Fruit fly (Drosophila melanogaster) whole organism, embryonic: ENCODE measurements around the gene CG15480.
A peak's percentile ranks its signal among the peaks of the same experiment; 100 is the strongest.

ENCODE experiments used
- Abd-B ChIP-seq: fragments of 200-800 bp; sonication (Bioruptor generic); optimal IDR thresholded peaks from 2 replicates; lab custom pipeline; 2018; ENCODE audit warnings: missing biosample characterization, mild to moderate bottlenecking, missing genetic modification characterization, moderate library complexity
- B-H1 ChIP-seq: fragments of 200-800 bp; sonication (Bioruptor generic); IDR thresholded peaks from 3 replicates; pipeline ENCODE4 v1.3.6; 2022; ENCODE audit warnings: missing biosample characterization, missing genetic modification characterization
- Bgb ChIP-seq: fragments of 200-800 bp; sonication (Bioruptor generic); IDR thresholded peaks from 2 replicates; pipeline ENCODE4 v1.3.6; 2022; ENCODE audit warnings: missing biosample characterization, missing genetic modification characterization; ENCODE audit not compliant: partially characterized antibody
- BtbVII ChIP-seq: fragments of 200-800 bp; sonication (Bioruptor generic); optimal IDR thresholded peaks from 3 replicates; lab custom pipeline; 2017; ENCODE audit warnings: missing biosample characterization, mild to moderate bottlenecking, missing genetic modification characterization
- CG10321 ChIP-seq: fragments of 200-800 bp; sonication (Bioruptor generic); IDR thresholded peaks from 2 replicates; pipeline ENCODE4 v1.3.6; 2022; ENCODE audit warnings: missing biosample characterization, missing genetic modification characterization
- CG10565 ChIP-seq: fragments of 200-800 bp; sonication (Bioruptor generic); optimal IDR thresholded peaks from 3 replicates; lab custom pipeline; 2016; ENCODE audit warnings: missing biosample characterization, mild to moderate bottlenecking, missing genetic modification characterization
- CG10979 ChIP-seq: fragments of 200-800 bp; sonication (Bioruptor generic); optimal IDR thresholded peaks from 2 replicates; lab custom pipeline; 2018; ENCODE audit warnings: missing biosample characterization, mild to moderate bottlenecking, missing genetic modification characterization, moderate library complexity
- CG12659 ChIP-seq: fragments of 200-800 bp; sonication (Bioruptor generic); optimal IDR thresholded peaks from 3 replicates; lab custom pipeline; 2017; ENCODE audit warnings: mild to moderate bottlenecking, missing biosample characterization, missing genetic modification reagents, missing genetic modification characterization
- CG12942 ChIP-seq: fragments of 200-800 bp; sonication (Bioruptor generic); optimal IDR thresholded peaks from 3 replicates; lab custom pipeline; 2016; ENCODE audit warnings: missing biosample characterization, missing genetic modification characterization
- CG13424 ChIP-seq: fragments of 200-800 bp; sonication (Bioruptor generic); optimal IDR thresholded peaks from 2 replicates; lab custom pipeline; 2019; ENCODE audit warnings: missing biosample characterization, mild to moderate bottlenecking, missing genetic modification characterization, moderate library complexity
- CG14860 ChIP-seq: fragments of 200-800 bp; sonication (Bioruptor generic); IDR thresholded peaks from 3 replicates; pipeline ENCODE4 v1.3.6; 2022; ENCODE audit warnings: missing biosample characterization, missing genetic modification characterization; ENCODE audit not compliant: partially characterized antibody
- CG15073 ChIP-seq: fragments of 200-800 bp; sonication (Bioruptor generic); optimal IDR thresholded peaks from 2 replicates; lab custom pipeline; 2016; ENCODE audit warnings: missing biosample characterization, missing genetic modification characterization
- CG15514 ChIP-seq: fragments of 200-800 bp; sonication (Bioruptor generic); optimal IDR thresholded peaks from 3 replicates; lab custom pipeline; 2017; ENCODE audit warnings: missing biosample characterization, missing genetic modification characterization, mild to moderate bottlenecking, moderate library complexity, missing genetic modification reagents
- CG17328 ChIP-seq: fragments of 200-800 bp; sonication (Bioruptor generic); IDR thresholded peaks from 2 replicates; pipeline ENCODE4 v1.3.6; 2022; ENCODE audit warnings: missing biosample characterization, missing genetic modification characterization
- CG2199 ChIP-seq: fragments of 200-800 bp; sonication (Bioruptor generic); IDR thresholded peaks from 3 replicates; pipeline ENCODE4 v1.3.6; 2022; ENCODE audit warnings: missing biosample characterization, missing genetic modification characterization
- CG32767 ChIP-seq: fragments of 200-800 bp; sonication (Bioruptor generic); IDR thresholded peaks from 2 replicates; pipeline ENCODE4 v1.3.6; 2022; ENCODE audit warnings: missing biosample characterization, missing genetic modification characterization
- CG43689 ChIP-seq: fragments of 200-800 bp; sonication (Bioruptor generic); IDR thresholded peaks from 2 replicates; pipeline ENCODE4 v1.3.6; 2022; ENCODE audit warnings: missing biosample characterization, missing genetic modification characterization
- CG4854 ChIP-seq: fragments of 200-800 bp; sonication (Bioruptor generic); optimal IDR thresholded peaks from 2 replicates; lab custom pipeline; 2016; ENCODE audit warnings: missing biosample characterization, missing genetic modification characterization, inconsistent platforms
- CG6654 ChIP-seq: fragments of 200-800 bp; sonication (Bioruptor generic); optimal IDR thresholded peaks from 2 replicates; lab custom pipeline; 2017; ENCODE audit warnings: missing biosample characterization, mild to moderate bottlenecking, missing genetic modification characterization
- CG7839 ChIP-seq: fragments of 200-800 bp; sonication (Bioruptor generic); optimal IDR thresholded peaks from 3 replicates; lab custom pipeline; 2018; ENCODE audit warnings: missing biosample characterization, mild to moderate bottlenecking, missing genetic modification characterization, moderate library complexity
- Chrac-16 ChIP-seq: fragments of 200-800 bp; sonication (Bioruptor generic); optimal IDR thresholded peaks from 3 replicates; lab custom pipeline; 2016; ENCODE audit warnings: missing biosample characterization, missing genetic modification characterization
- Deaf1 ChIP-seq: fragments of 200-800 bp; optimal IDR thresholded peaks from 3 replicates; lab custom pipeline; 2019; ENCODE audit warnings: missing biosample characterization, mild to moderate bottlenecking, missing genetic modification characterization, moderate library complexity
- Fer2 ChIP-seq: fragments of 200-800 bp; sonication (Bioruptor generic); optimal IDR thresholded peaks from 2 replicates; lab custom pipeline; 2018; ENCODE audit warnings: missing biosample characterization, mild to moderate bottlenecking, missing genetic modification characterization, moderate library complexity
- HLH4C ChIP-seq: fragments of 200-800 bp; sonication (Bioruptor generic); IDR thresholded peaks from 3 replicates; pipeline ENCODE4 v1.3.6; 2022; ENCODE audit warnings: missing biosample characterization, missing genetic modification characterization; ENCODE audit not compliant: partially characterized antibody
- Max ChIP-seq: fragments of 200-800 bp; sonication (Bioruptor generic); optimal IDR thresholded peaks from 2 replicates; lab custom pipeline; 2016; ENCODE audit warnings: missing biosample characterization, mild to moderate bottlenecking, missing genetic modification characterization
- Med ChIP-seq: fragments of 200-800 bp; sonication (Bioruptor generic); peaks from one replicate; lab custom pipeline; 2016; ENCODE audit warnings: missing biosample characterization, missing genetic modification characterization, mild to moderate bottlenecking, inconsistent platforms, moderate library complexity
- Optix ChIP-seq: fragments of 200-800 bp; sonication (Bioruptor generic); IDR thresholded peaks from 3 replicates; pipeline ENCODE4 v1.3.6; 2022; ENCODE audit warnings: missing biosample characterization, missing genetic modification characterization
- Rx ChIP-seq: fragments of 200-800 bp; sonication (Bioruptor generic); IDR thresholded peaks from 2 replicates; pipeline ENCODE4 v1.3.6; 2022; ENCODE audit warnings: missing biosample characterization, missing genetic modification characterization
- ato ChIP-seq: fragments of 200-800 bp; sonication (Bioruptor generic); IDR thresholded peaks from 2 replicates; pipeline ENCODE4 v1.3.6; 2022; ENCODE audit warnings: missing biosample characterization, missing genetic modification characterization; ENCODE audit not compliant: partially characterized antibody
- bcd ChIP-seq: fragments of 200-800 bp; sonication (Bioruptor generic); optimal IDR thresholded peaks from 2 replicates; lab custom pipeline; 2017; ENCODE audit warnings: missing biosample characterization, mild to moderate bottlenecking, missing genetic modification characterization
- chinmo ChIP-seq: fragments of 200-800 bp; sonication (Bioruptor generic); IDR thresholded peaks from 4 replicates; pipeline ENCODE4 v1.3.6; 2022; ENCODE audit warnings: missing biosample characterization, missing genetic modification characterization; ENCODE audit not compliant: partially characterized antibody
- croc ChIP-seq: fragments of 200-800 bp; sonication (Bioruptor generic); conservative IDR thresholded peaks from 3 replicates; pipeline ENCODE4 v1.3.6; 2022; ENCODE audit warnings: missing biosample characterization, missing genetic modification characterization
- crp ChIP-seq, 2 experiments: fragments of 200-800 bp; sonication (Bioruptor generic); optimal IDR thresholded peaks; 2 replicates in 1 of 2; 3 replicates in 1 of 2; lab custom pipeline; 2017; ENCODE audit warnings: missing biosample characterization in 2 of 2, missing genetic modification characterization in 2 of 2, mild to moderate bottlenecking in 1 of 2, moderate library complexity in 1 of 2
- dm ChIP-seq: fragments of 200-800 bp; sonication (Bioruptor generic); optimal IDR thresholded peaks from 3 replicates; lab custom pipeline; 2016; ENCODE audit warnings: missing biosample characterization, missing genetic modification characterization
- gsb ChIP-seq: fragments of 200-800 bp; sonication (Bioruptor generic); IDR thresholded peaks from 2 replicates; pipeline ENCODE4 v1.3.6; 2022; ENCODE audit warnings: missing biosample characterization, missing genetic modification characterization
- insv ChIP-seq, 2 experiments: fragments of 200-800 bp; sonication (Bioruptor generic); optimal IDR thresholded peaks; 3 replicates each; lab custom pipeline; 2016 to 2018; ENCODE audit warnings: missing biosample characterization in 2 of 2, missing genetic modification characterization in 2 of 2
- jumu ChIP-seq: fragments of 200-800 bp; sonication (Bioruptor generic); optimal IDR thresholded peaks from 3 replicates; lab custom pipeline; 2016; ENCODE audit warnings: missing biosample characterization, missing genetic modification characterization
- knrl ChIP-seq: fragments of 200-800 bp; sonication (Bioruptor generic); IDR thresholded peaks from 3 replicates; pipeline ENCODE4 v1.3.6; 2022; ENCODE audit warnings: missing biosample characterization, missing genetic modification characterization; ENCODE audit not compliant: partially characterized antibody
- pros ChIP-seq: fragments of 200-800 bp; sonication (Bioruptor generic); optimal IDR thresholded peaks from 3 replicates; lab custom pipeline; 2019; ENCODE audit warnings: missing biosample characterization, mild to moderate bottlenecking, missing genetic modification characterization, moderate library complexity
- sens ChIP-seq: fragments of 200-800 bp; sonication (Bioruptor generic); peaks from one replicate; lab custom pipeline; 2016; ENCODE audit warnings: missing biosample characterization, missing genetic modification characterization
- trem ChIP-seq: fragments of 200-800 bp; optimal IDR thresholded peaks from 3 replicates; lab custom pipeline; 2019; ENCODE audit warnings: missing biosample characterization, mild to moderate bottlenecking, missing genetic modification characterization, moderate library complexity
- zen ChIP-seq: fragments of 200-800 bp; sonication (Bioruptor generic); optimal IDR thresholded peaks from 3 replicates; lab custom pipeline; 2018; ENCODE audit warnings: missing biosample characterization, mild to moderate bottlenecking, missing genetic modification characterization, moderate library complexity

Gene CG15480

dm6 chr2L:13245855-13246645 is 21.0 kb upstream of the CG15480 start, which contains the start of gene CG16820:
Gene CG16820, plus strand, starts transcription at chr2L:13246232.
- TF ChIP-seq CG15514 (GFP tag; lab: Kevin White, UChicago) (peak; percentile 96), CG6654 (peak; percentile 54), Deaf1 (tag; lab: Kevin White, UChicago) (peak; percentile 93), chinmo (GFP tag; lab: Robert Waterston, UW) (peak; percentile 56; the same call in 1 of the 4 replicates), ato (no peak)

dm6 chr2L:13244759-13245308 is 19.8 kb upstream of the CG15480 start:
- no peak for TF ChIP-seq knrl (GFP tag; lab: Robert Waterston, UW)
- TF ChIP-seq gsb (GFP tag; lab: Robert Waterston, UW), result no peak
- TF ChIP-seq dm (GFP tag; lab: Kevin White, UChicago), result no peak
- TF ChIP-seq Max, result no peak
- TF ChIP-seq pros, result peak; percentile 95
- TF ChIP-seq CG10321 (GFP tag; lab: Robert Waterston, UW), result no peak
- TF ChIP-seq CG12659, result no peak
- no peak for TF ChIP-seq crp (GFP tag; optimal IDR thresholded peaks at IDR 0.05; lab: Kevin White, UChicago)
- TF ChIP-seq croc (GFP tag; lab: Robert Waterston, UW), result no peak
- TF ChIP-seq CG4854, result no peak
- TF ChIP-seq CG2199 (GFP tag; lab: Robert Waterston, UW), result peak; percentile 69; the same call in 1 of the 3 replicates
- TF ChIP-seq zen (tag; lab: Kevin White, UChicago), result peak; percentile 10
- peak; percentile 60 for TF ChIP-seq Med
- 0 out of 2 replicates have a peak, but pooled peaks have one; percentile 14 for TF ChIP-seq CG17328 (GFP tag; lab: Robert Waterston, UW)
- TF ChIP-seq sens (GFP tag; lab: Kevin White, UChicago), result peak; percentile 81

DNA sequence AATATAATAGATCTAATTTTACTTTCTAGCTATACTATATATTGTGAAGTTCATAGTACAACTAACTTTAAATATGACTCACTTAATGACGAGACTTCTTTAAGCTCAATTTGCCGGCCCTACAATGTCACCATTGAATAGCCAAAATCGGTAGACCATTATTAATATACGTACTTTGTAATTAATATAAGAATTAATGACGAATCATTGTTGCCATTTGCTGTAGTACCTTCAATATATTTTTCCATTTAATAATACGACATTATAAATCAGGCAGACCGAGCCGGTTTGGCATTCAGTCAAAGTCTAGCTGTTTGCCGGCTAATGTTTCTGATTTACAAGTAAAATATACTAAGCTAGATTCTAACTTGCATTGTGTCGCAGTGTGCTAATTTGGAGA is 14.6 kb upstream of the CG15480 start, which contains the start of gene Jhbp13:
Gene Jhbp13, plus strand, starts transcription at position 301 of the 400 bp plus-strand sequence.
- no peak for TF ChIP-seq Fer2 (tag; lab: Kevin White, UChicago)
- no peak for TF ChIP-seq CG14860
- TF ChIP-seq jumu (GFP tag; lab: Kevin White, UChicago), result no peak
- no peak for TF ChIP-seq Chrac-16 (GFP tag; lab: Kevin White, UChicago)
- TF ChIP-seq CG12942 (GFP tag; lab: Kevin White, UChicago), result no peak
- no peak for TF ChIP-seq Bgb (GFP tag; lab: Robert Waterston, UW)
- TF ChIP-seq, all 482 proteins: peak for 0

DNA sequence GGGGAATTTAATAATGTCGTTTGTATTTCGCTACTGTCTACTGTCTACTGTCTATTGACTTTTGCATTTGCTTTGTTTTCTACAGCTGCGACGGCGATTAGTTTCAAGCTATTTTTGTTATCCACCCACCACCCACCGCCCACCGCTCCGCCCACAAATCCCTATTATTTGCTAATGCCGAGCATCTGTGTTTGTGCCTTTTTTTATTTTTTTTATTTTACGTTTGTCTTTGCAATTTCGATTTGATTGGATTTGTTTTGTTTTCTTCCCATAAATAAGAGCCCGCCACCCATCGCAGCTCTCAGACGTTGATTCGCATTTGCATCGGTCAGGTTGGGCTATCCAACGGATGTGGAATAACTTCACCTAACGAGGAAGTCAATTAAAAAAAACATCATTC is 11.1 kb upstream of the CG15480 start, which contains the start of gene Jhbp14:
Gene Jhbp14, plus strand, starts transcription at position 301 of the 400 bp plus-strand sequence.
- TF ChIP-seq CG15073 (GFP tag; lab: Kevin White, UChicago) (no peak), B-H1 (no peak), BtbVII (GFP tag; lab: Kevin White, UChicago) (no peak), insv (GFP tag; optimal IDR thresholded peaks at IDR 0.05; lab: Kevin White, UChicago) (no peak), CG43689 (GFP tag; lab: Robert Waterston, UW) (no peak), CG10979 (tag; lab: Kevin White, UChicago) (no peak), Optix (no peak), CG7839 (tag; lab: Kevin White, UChicago) (no peak), CG13424 (tag; lab: Kevin White, UChicago) (no peak), trem (tag; lab: Kevin White, UChicago) (no peak), bcd (GFP tag; lab: Kevin White, UChicago) (no peak), HLH4C (GFP tag; lab: Robert Waterston, UW) (no peak), Rx (GFP tag; lab: Robert Waterston, UW) (no peak), CG10565 (GFP tag; lab: Kevin White, UChicago) (no peak), Abd-B (no peak), CG32767 (no peak)
